Fruit fly (Drosophila melanogaster) whole organism, wandering third instar larva: ENCODE results near the gene PolZ2.
A peak's percentile ranks its signal among the peaks of the same experiment; 100 is the strongest.

Experiments
- Dfd ChIP-seq: fragments of >200 bp; optimal IDR thresholded peaks from 2 replicates; lab custom pipeline; 2017; ENCODE audit warnings: missing biosample characterization, missing genetic modification characterization
- Hr83 ChIP-seq: fragments of 200-300 bp; sonication (Bioruptor generic); optimal IDR thresholded peaks from 2 replicates; lab custom pipeline; 2016; ENCODE audit warnings: missing biosample characterization, mild to moderate bottlenecking, missing genetic modification characterization, moderate library complexity; ENCODE audit not compliant: poor library complexity, severe bottlenecking
- br ChIP-seq: fragments of 200-800 bp; sonication (Bioruptor generic); optimal IDR thresholded peaks from 2 replicates; lab custom pipeline; 2016; ENCODE audit warnings: missing biosample characterization, missing genetic modification characterization
- fru ChIP-seq: fragments of 200-800 bp; sonication (Bioruptor generic); optimal IDR thresholded peaks from 3 replicates; lab custom pipeline; 2016; ENCODE audit warnings: missing biosample characterization, mild to moderate bottlenecking, missing genetic modification characterization
- h ChIP-seq: fragments of 200-800 bp; sonication (Bioruptor generic); optimal IDR thresholded peaks from 3 replicates; lab custom pipeline; 2016; ENCODE audit warnings: missing biosample characterization, mild to moderate bottlenecking, missing genetic modification characterization
- rgr ChIP-seq: fragments of 200-800 bp; sonication (Bioruptor generic); optimal IDR thresholded peaks from 3 replicates; lab custom pipeline; 2016; ENCODE audit warnings: missing biosample characterization, mild to moderate bottlenecking, missing genetic modification characterization
- woc ChIP-seq: sonication (Bioruptor generic); optimal IDR thresholded peaks from 2 replicates; lab custom pipeline; 2016; ENCODE audit warnings: missing biosample characterization, mild to moderate bottlenecking, missing genetic modification characterization

DNA sequence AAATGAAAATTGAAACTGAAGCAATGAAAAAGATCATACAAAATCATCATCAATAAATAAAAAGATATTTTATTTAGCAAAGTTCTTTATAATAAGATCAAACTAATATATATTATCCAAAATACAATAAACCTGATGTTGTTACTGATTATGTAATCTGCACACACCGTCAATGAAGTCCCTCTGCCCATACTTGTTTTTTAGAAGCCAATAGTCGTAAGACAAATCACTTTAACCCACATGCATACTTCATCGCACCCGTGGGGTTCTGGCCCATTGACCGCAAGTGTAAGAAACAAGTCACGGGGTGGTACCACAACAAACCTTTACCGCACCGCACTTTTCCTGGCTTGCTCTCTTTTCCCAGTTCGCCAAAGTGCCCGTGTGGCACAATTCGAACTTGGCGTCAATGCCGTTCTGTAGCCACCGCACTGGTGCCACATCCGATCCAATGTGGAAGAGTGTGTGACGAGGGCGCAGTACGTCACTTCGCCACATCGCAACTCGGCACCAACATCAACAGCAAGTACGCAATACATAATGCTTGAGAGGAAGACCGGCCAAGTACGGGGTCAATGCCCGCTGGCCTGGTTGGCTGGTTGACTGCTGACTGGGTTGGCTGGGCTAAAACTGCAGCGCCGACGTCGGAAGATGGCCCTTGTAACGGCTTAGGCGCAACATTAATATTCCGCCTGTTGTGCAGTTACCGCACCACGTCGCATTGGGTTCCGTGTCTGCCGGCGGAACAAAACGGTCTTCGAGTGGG lies 15.6 kb upstream of the PolZ2 start:
- TF ChIP-seq fru (GFP tag; lab: Kevin White, UChicago) (peak; percentile 2), h (GFP tag; lab: Kevin White, UChicago) (no peak), br (no peak), Dfd (GFP tag; lab: Kevin White, UChicago) (no peak), rgr (no peak), Hr83 (GFP tag; lab: Kevin White, UChicago) (no peak), woc (GFP tag; lab: Kevin White, UChicago) (peak; percentile 20)
